Worm (Caenorhabditis elegans) whole organism, young adult: ENCODE data around the gene C55A6.7.

Source experiments
- B0261.1 ChIP-seq: sonication (generic microtip); optimal IDR thresholded peaks from 2 replicates; lab custom pipeline; 2016; ENCODE audit warnings: mild to moderate bottlenecking, missing genetic modification characterization, moderate library complexity, missing compliant biosample characterization
- B0336.3 ChIP-seq: fragments of 200-800 bp; sonication (Bioruptor generic); IDR thresholded peaks from 2 replicates; pipeline ENCODE4 v1.3.6; 2022; ENCODE audit warnings: missing genetic modification characterization, missing compliant biosample characterization
- D2030.7 ChIP-seq: fragments of 200-800 bp; sonication (Bioruptor generic); IDR thresholded peaks from 2 replicates; pipeline ENCODE4 v1.3.6; 2022; ENCODE audit warnings: missing genetic modification reagents, missing genetic modification characterization, missing compliant biosample characterization
- F10E7.11 ChIP-seq: sonication (generic microtip); optimal IDR thresholded peaks from 2 replicates; lab custom pipeline; 2017; ENCODE audit warnings: mild to moderate bottlenecking, missing genetic modification characterization, moderate library complexity, missing compliant biosample characterization
- F33H1.4 ChIP-seq: fragments of 200-800 bp; sonication (Bioruptor generic); IDR thresholded peaks from 2 replicates; pipeline ENCODE4 v1.3.6; 2022; ENCODE audit warnings: missing genetic modification reagents, missing genetic modification characterization, missing compliant biosample characterization
- K11D2.4 ChIP-seq: fragments of 200-800 bp; sonication (Bioruptor generic); IDR thresholded peaks from 2 replicates; pipeline ENCODE4 v1.3.6; 2022; ENCODE audit warnings: missing genetic modification reagents, missing genetic modification characterization, missing compliant biosample characterization
- ceh-40 ChIP-seq: fragments of 200-800 bp; sonication (Bioruptor generic); IDR thresholded peaks from 2 replicates; pipeline ENCODE4 v1.3.6; 2022; ENCODE audit warnings: missing genetic modification characterization, missing compliant biosample characterization
- ceh-91 ChIP-seq: fragments of 200-800 bp; sonication (Bioruptor generic); IDR thresholded peaks from 2 replicates; pipeline ENCODE4 v1.3.6; 2022; ENCODE audit warnings: missing genetic modification reagents, missing genetic modification characterization, missing compliant biosample characterization
- die-1 ChIP-seq: sonication (generic microtip); optimal IDR thresholded peaks from 2 replicates; lab custom pipeline; 2016; ENCODE audit warnings: missing genotype, mild to moderate bottlenecking, missing genetic modification characterization, missing compliant biosample characterization
- dox-1 ChIP-seq: fragments of 200-800 bp; sonication (Bioruptor generic); IDR thresholded peaks from 2 replicates; pipeline ENCODE4 v1.3.6; 2022; ENCODE audit warnings: missing genetic modification reagents, missing genetic modification characterization, missing compliant biosample characterization
- efl-1 ChIP-seq: fragments of 150-350 bp; optimal IDR thresholded peaks from 2 replicates; lab custom pipeline; 2014; ENCODE audit warnings: missing biosample characterization, missing genetic modification reagents, missing genetic modification characterization
- egl-18 ChIP-seq: fragments of 200-800 bp; sonication (Bioruptor generic); IDR thresholded peaks from 2 replicates; pipeline ENCODE4 v1.3.6; 2022; ENCODE audit warnings: missing genetic modification reagents, missing genetic modification characterization, missing compliant biosample characterization
- ekl-4 ChIP-seq: fragments of 200-800 bp; sonication (Bioruptor generic); IDR thresholded peaks from 2 replicates; pipeline ENCODE4 v1.3.6; 2022; ENCODE audit warnings: missing genetic modification reagents, missing genetic modification characterization, missing compliant biosample characterization
- gei-17 ChIP-seq: fragments of 200-800 bp; sonication (Bioruptor generic); optimal IDR thresholded peaks from 2 replicates; lab custom pipeline; 2018; ENCODE audit warnings: mild to moderate bottlenecking, missing genetic modification characterization, missing compliant biosample characterization
- him-1 ChIP-seq: sonication (generic microtip); optimal IDR thresholded peaks from 2 replicates; lab custom pipeline; 2016; ENCODE audit warnings: missing genotype, missing genetic modification reagents, missing genetic modification characterization, missing compliant biosample characterization
- lin-26 ChIP-seq: fragments of 200-800 bp; sonication (Bioruptor generic); IDR thresholded peaks from 2 replicates; pipeline ENCODE4 v1.3.6; 2022; ENCODE audit warnings: missing genetic modification reagents, missing genetic modification characterization, missing compliant biosample characterization
- lin-35 ChIP-seq, 3 experiments: fragments of 150-350 bp in 2 of 3; sonication (generic microtip) in 1 of 3; optimal IDR thresholded peaks; 2 replicates each; lab custom pipeline; 2014 to 2018; ENCODE audit warnings: missing biosample characterization in 3 of 3, missing genetic modification characterization in 3 of 3, missing genetic modification reagents in 3 of 3
- lin-54 ChIP-seq: fragments of 200-800 bp; sonication (Bioruptor generic); optimal IDR thresholded peaks from 2 replicates; lab custom pipeline; 2018; ENCODE audit warnings: mild to moderate bottlenecking, missing genetic modification characterization, missing compliant biosample characterization
- lir-1 ChIP-seq: fragments of 200-800 bp; sonication (Bioruptor generic); conservative IDR thresholded peaks from 2 replicates; pipeline ENCODE4 v1.3.6; 2022; ENCODE audit warnings: missing genetic modification reagents, missing genetic modification characterization, missing compliant biosample characterization
- lsy-27 ChIP-seq: sonication (generic microtip); optimal IDR thresholded peaks from 2 replicates; lab custom pipeline; 2017; ENCODE audit warnings: missing genetic modification characterization, mild to moderate bottlenecking, missing compliant biosample characterization, antibody characterized with exemption, missing genotype, borderline replicate concordance; ENCODE audit not compliant: insufficient read depth
- madf-3 ChIP-seq: fragments of 200-800 bp; sonication (Bioruptor generic); IDR thresholded peaks from 2 replicates; pipeline ENCODE4 v1.3.6; 2022; ENCODE audit warnings: missing genetic modification reagents, missing genetic modification characterization, missing compliant biosample characterization
- madf-6 ChIP-seq: fragments of 200-800 bp; sonication (Bioruptor generic); IDR thresholded peaks from 2 replicates; pipeline ENCODE4 v1.3.6; 2022; ENCODE audit warnings: missing genetic modification reagents, missing genetic modification characterization, missing compliant biosample characterization
- madf-8 ChIP-seq: fragments of 200-800 bp; sonication (Bioruptor generic); conservative IDR thresholded peaks from 2 replicates; pipeline ENCODE4 v1.3.6; 2022; ENCODE audit warnings: missing genetic modification reagents, missing genetic modification characterization, missing compliant biosample characterization
- mel-28 ChIP-seq: sonication (generic microtip); optimal IDR thresholded peaks from 2 replicates; lab custom pipeline; 2016; ENCODE audit warnings: borderline replicate concordance, mild to moderate bottlenecking, missing genetic modification characterization, missing compliant biosample characterization
- nfya-2 ChIP-seq: fragments of 200-800 bp; sonication (Bioruptor generic); IDR thresholded peaks from 2 replicates; pipeline ENCODE4 v1.3.6; 2022; ENCODE audit warnings: missing genetic modification reagents, missing genetic modification characterization, missing compliant biosample characterization
- nhr-27 ChIP-seq: fragments of 200-800 bp; sonication (Bioruptor generic); optimal IDR thresholded peaks from 2 replicates; lab custom pipeline; 2018; ENCODE audit warnings: mild to moderate bottlenecking, missing genetic modification characterization, moderate library complexity, missing compliant biosample characterization
- rcor-1 ChIP-seq: fragments of 200-800 bp; sonication (Bioruptor generic); IDR thresholded peaks from 2 replicates; pipeline ENCODE4 v1.3.6; 2022; ENCODE audit warnings: missing genetic modification reagents, missing genetic modification characterization, missing compliant biosample characterization
- repo-1 ChIP-seq: sonication (generic microtip); optimal IDR thresholded peaks from 2 replicates; lab custom pipeline; 2017; ENCODE audit warnings: mild to moderate bottlenecking, missing genetic modification characterization, missing compliant biosample characterization
- rpc-1 ChIP-seq, 2 experiments: fragments of 150-350 bp in 1 of 2; sonication (generic microtip) in 1 of 2; optimal IDR thresholded peaks; 2 replicates each; lab custom pipeline; 2014 to 2018; ENCODE audit warnings: missing biosample characterization in 1 of 2, missing genetic modification characterization in 1 of 2, missing genetic modification reagents in 1 of 2, missing genotype in 1 of 2
- sdz-38 ChIP-seq: sonication (generic microtip); optimal IDR thresholded peaks from 2 replicates; lab custom pipeline; 2016; ENCODE audit warnings: missing genotype, missing genetic modification characterization, missing compliant biosample characterization
- snpc-3.4 ChIP-seq: sonication (generic microtip); optimal IDR thresholded peaks from 2 replicates; lab custom pipeline; 2017; ENCODE audit warnings: missing genetic modification characterization, mild to moderate bottlenecking, missing compliant biosample characterization, antibody characterized with exemption, moderate library complexity, missing genotype, missing genetic modification reagents
- sptf-2 ChIP-seq: fragments of 200-800 bp; sonication (Bioruptor generic); optimal IDR thresholded peaks from 2 replicates; lab custom pipeline; 2018; ENCODE audit warnings: mild to moderate bottlenecking, missing genetic modification characterization, missing compliant biosample characterization
- unc-130 ChIP-seq: sonication (generic microtip); optimal IDR thresholded peaks from 2 replicates; lab custom pipeline; 2016; ENCODE audit warnings: missing genetic modification reagents, missing genetic modification characterization, missing compliant biosample characterization
- ztf-18 ChIP-seq: sonication (generic microtip); optimal IDR thresholded peaks from 2 replicates; lab custom pipeline; 2016; ENCODE audit warnings: missing genotype, mild to moderate bottlenecking, missing genetic modification characterization, missing compliant biosample characterization
- ztf-22 ChIP-seq: fragments of 200-800 bp; sonication (Bioruptor generic); optimal IDR thresholded peaks from 2 replicates; lab custom pipeline; 2018; ENCODE audit warnings: mild to moderate bottlenecking, missing genetic modification characterization, moderate library complexity, missing compliant biosample characterization

C55A6.7 gene

DNA sequence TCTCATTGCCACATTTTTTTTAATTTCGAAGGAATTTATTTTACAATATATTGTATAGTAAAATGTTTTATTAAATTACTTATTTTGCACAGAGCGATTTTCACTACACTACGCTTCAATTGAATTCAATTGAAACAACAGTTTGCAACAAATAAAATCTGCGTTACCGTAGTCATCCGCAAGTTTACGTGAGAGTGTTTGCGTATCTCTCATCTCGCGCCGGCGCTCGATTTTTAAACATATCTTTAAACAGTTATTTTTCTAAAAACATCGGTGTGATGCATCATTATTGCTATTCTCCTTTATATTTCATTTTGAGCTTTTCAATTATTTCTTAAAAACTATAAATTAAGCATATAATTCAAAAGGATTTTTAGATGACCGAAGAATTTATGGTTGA lies 33.9 kb upstream of the C55A6.7 start, which contains the start of gene duo-1 (continued):
- TF ChIP-seq ceh-91 (GFP tag; lab: Robert Waterston, UW), result peak; percentile 79
- TF ChIP-seq ceh-40 (GFP tag; lab: Robert Waterston, UW), result no peak
- peak; percentile 88 for TF ChIP-seq madf-8 (GFP tag; lab: Robert Waterston, UW)
- no peak for TF ChIP-seq sdz-38 (tag; lab: Kevin White, UChicago)
- no peak for TF ChIP-seq repo-1 (tag; lab: Kevin White, UChicago)
- TF ChIP-seq lin-35 (GFP tag; optimal IDR thresholded peaks at IDR 0.05; lab: Kevin White, UChicago), result peak in 1 of 3 experiments; percentile 41
- peak; percentile 95 for TF ChIP-seq madf-6 (GFP tag; lab: Robert Waterston, UW)
- no peak for TF ChIP-seq nfya-2
- peak; percentile 39 for TF ChIP-seq him-1 (tag; lab: Kevin White, UChicago)
- TF ChIP-seq madf-3 (GFP tag; lab: Robert Waterston, UW), result no peak
- TF ChIP-seq unc-130 (GFP tag; lab: Kevin White, UChicago), result peak; percentile 60
- TF ChIP-seq dox-1 (GFP tag; lab: Robert Waterston, UW), result peak; percentile 55
- no peak for TF ChIP-seq rpc-1 (optimal IDR thresholded peaks at IDR 0.05; lab: Kevin White, UChicago)
- no peak for TF ChIP-seq rpc-1 (tag; optimal IDR thresholded peaks at IDR 0.05; lab: Kevin White, UChicago)
- no peak for TF ChIP-seq ztf-22 (GFP tag; lab: Kevin White, UChicago)
- TF ChIP-seq lin-54, result peak; percentile 57
- no peak for TF ChIP-seq die-1 (tag; lab: Kevin White, UChicago)
- peak; percentile 95 for TF ChIP-seq efl-1 (GFP tag; lab: Kevin White, UChicago)
- TF ChIP-seq lir-1, result no peak
- TF ChIP-seq ztf-18, result no peak
- TF ChIP-seq rcor-1 (GFP tag; lab: Robert Waterston, UW), result peak; percentile 72
- peak; percentile 66 for TF ChIP-seq F33H1.4 (GFP tag; lab: Robert Waterston, UW)
- no peak for TF ChIP-seq nhr-27 (tag; lab: Kevin White, UChicago)
- no peak for TF ChIP-seq B0336.3 (GFP tag; lab: Robert Waterston, UW)
- 0 out of 2 replicates have a peak, but pooled peaks have one; percentile 51 for TF ChIP-seq ekl-4 (GFP tag; lab: Robert Waterston, UW)
- no peak for TF ChIP-seq K11D2.4 (GFP tag; lab: Robert Waterston, UW)

- TF ChIP-seq gei-17 (GFP tag; lab: Kevin White, UChicago) (no peak), F33H1.4 (GFP tag; lab: Robert Waterston, UW) (no peak), F10E7.11 (tag; lab: Kevin White, UChicago) (no peak), B0261.1 (tag; lab: Kevin White, UChicago) (no peak), sdz-38 (tag; lab: Kevin White, UChicago) (no peak), sptf-2 (GFP tag; lab: Kevin White, UChicago) (no peak), lin-26 (GFP tag; lab: Robert Waterston, UW) (no peak), D2030.7 (GFP tag; lab: Robert Waterston, UW) (no peak), lsy-27 (tag; lab: Kevin White, UChicago) (no peak), mel-28 (tag; lab: Kevin White, UChicago) (no peak), egl-18 (GFP tag; lab: Robert Waterston, UW) (no peak), snpc-3.4 (tag; lab: Kevin White, UChicago) (no peak), die-1 (tag; lab: Kevin White, UChicago) (no peak)
- TF ChIP-seq, all 124 proteins: peak for 0
Observed at ce11 chrV:11552379-11552778, 32.0 kb upstream of the C55A6.7 start, which contains the start of gene srx-85. Gene srx-85 (plus strand): TSS chrV:11552679.
